Fruit fly (Drosophila melanogaster): ENCODE data around the gene Irp-1A.

Gene Irp-1A

DNA sequence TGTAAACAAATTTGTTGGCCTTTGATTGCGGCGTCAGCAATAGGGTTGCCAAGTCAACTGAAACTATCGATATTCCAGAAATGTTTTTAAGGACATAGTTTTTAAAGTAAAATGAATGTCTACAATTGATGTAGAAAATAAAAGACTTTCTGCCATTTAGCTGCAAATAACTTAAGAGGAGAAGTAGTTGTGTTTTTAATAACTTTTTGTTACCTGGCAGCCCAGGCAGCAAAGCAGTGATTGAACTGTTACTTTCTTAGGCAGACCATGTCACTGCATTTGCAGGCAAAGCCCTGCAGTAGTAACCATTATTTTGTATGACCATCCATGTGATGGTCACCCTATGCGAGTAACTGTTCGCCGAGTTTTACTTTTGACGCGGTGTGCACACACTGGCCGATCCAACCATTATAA is 26.2 kb upstream of the Irp-1A start, which contains the start of the genes rumi, CG7029 and Usp12-46 (continued):
- TF ChIP-seq Sox14 (GFP tag; optimal IDR thresholded peaks at IDR 0.05) (peak; percentile 87), dac (GFP tag; optimal IDR thresholded peaks at IDR 0.05) (no peak), CG6792 (GFP tag; optimal IDR thresholded peaks at IDR 0.05) (no peak), Blimp-1 (GFP tag; optimal IDR thresholded peaks at IDR 0.05) (peak; percentile 31), Sox15 (GFP tag; optimal IDR thresholded peaks at IDR 0.05) (peak; percentile 87), ss (GFP tag; optimal IDR thresholded peaks at IDR 0.05) (no peak), acj6 (GFP tag; optimal IDR thresholded peaks at IDR 0.05) (no peak), CG8119 (GFP tag; IDR thresholded peaks at IDR 0.05) (peak; percentile 65; the same call in 2 of the 3 replicates), Eip93F (GFP tag; optimal IDR thresholded peaks at IDR 0.05) (no peak), CG9139 (GFP tag; optimal IDR thresholded peaks at IDR 0.05) (no peak), salr (GFP tag; optimal IDR thresholded peaks at IDR 0.05) (peak in 1 of 2 experiments; percentile 62), OdsH (GFP tag; optimal IDR thresholded peaks at IDR 0.05) (no peak), CG10631 (GFP tag; optimal IDR thresholded peaks at IDR 0.05) (no peak), topi (GFP tag; optimal IDR thresholded peaks at IDR 0.05) (peak; percentile 84), Eip78C (GFP tag) (peak; percentile 92), Gug (GFP tag; IDR thresholded peaks at IDR 0.05) (peak; percentile 72), Ets21C (GFP tag; optimal IDR thresholded peaks at IDR 0.05) (no peak), CG6854 (GFP tag; optimal IDR thresholded peaks at IDR 0.05) (peak; percentile 1)

DNA sequence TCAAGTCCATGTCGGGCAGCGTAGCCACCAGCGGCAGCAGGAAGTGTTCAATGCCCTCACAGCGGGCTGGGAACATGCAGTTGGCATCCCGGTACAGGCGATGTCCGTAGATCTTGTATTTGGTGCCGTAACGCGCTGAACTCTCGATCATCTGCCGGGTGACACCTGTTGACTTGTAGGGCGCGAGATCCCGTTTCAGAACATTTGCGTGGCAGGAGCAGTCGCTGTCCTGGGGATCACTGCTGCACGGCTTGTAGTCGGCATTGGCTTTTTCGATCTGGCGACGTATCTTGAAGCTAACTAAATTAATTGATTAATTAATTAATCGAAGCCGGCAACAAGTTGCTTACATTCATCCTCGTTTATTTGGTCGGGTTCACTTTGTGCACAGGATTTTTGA is 25.7 kb upstream of the Irp-1A start:
- TF ChIP-seq CG10631 (GFP tag; optimal IDR thresholded peaks at IDR 0.05) (no peak), fkh (GFP tag; optimal IDR thresholded peaks at IDR 0.05) (no peak), eg (GFP tag; IDR thresholded peaks at IDR 0.05) (no peak), CG8119 (GFP tag; IDR thresholded peaks at IDR 0.05) (no peak), Ets21C (GFP tag; optimal IDR thresholded peaks at IDR 0.05) (no peak), cyc (GFP tag; optimal IDR thresholded peaks at IDR 0.05) (no peak), CG6163 (GFP tag; IDR thresholded peaks at IDR 0.05) (no peak), CG3919 (GFP tag; optimal IDR thresholded peaks at IDR 0.05) (no peak), pdm3 (GFP tag; optimal IDR thresholded peaks at IDR 0.05) (no peak), fd59A (GFP tag; optimal IDR thresholded peaks at IDR 0.05) (no peak), Hr39 (GFP tag; optimal IDR thresholded peaks at IDR 0.05) (no peak), Met (GFP tag; optimal IDR thresholded peaks at IDR 0.05) (no peak), fd85E (GFP tag; optimal IDR thresholded peaks at IDR 0.05) (no peak), CG8632 (GFP tag; optimal IDR thresholded peaks at IDR 0.05) (no peak), CG3032 (tag; optimal IDR thresholded peaks at IDR 0.05) (no peak), CG4318 (GFP tag; optimal IDR thresholded peaks at IDR 0.05) (no peak), dac (GFP tag; optimal IDR thresholded peaks at IDR 0.05) (no peak), Gug (GFP tag; IDR thresholded peaks at IDR 0.05) (no peak), CG6276 (GFP tag; optimal IDR thresholded peaks at IDR 0.05) (no peak)

DNA sequence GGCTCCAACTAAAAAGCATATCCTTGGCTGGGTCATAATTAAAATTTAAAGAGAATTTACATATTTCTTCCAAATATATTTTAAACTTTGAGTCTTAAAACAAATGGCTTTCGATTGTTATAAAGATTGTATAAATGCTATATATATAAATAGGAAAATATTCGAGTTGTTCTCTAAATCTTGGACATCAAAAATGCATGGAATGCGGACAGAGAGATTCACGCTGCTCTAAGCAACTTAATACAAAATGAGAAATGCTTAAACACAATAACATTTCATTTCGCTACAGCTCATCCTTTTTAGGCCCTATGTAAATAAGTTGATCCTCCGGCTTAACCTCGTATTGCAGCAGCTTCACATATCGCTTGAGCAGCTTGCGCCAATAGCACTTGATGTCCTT is 24.6 kb upstream of the Irp-1A start, which contains the start of gene CG31139:
Gene CG31139, minus strand, starts transcription at position 101 of the 400 bp plus-strand sequence.
- TF ChIP-seq Smox (GFP tag; optimal IDR thresholded peaks at IDR 0.05) (no peak), CG7368 (GFP tag; optimal IDR thresholded peaks at IDR 0.05) (no peak), Eip93F (GFP tag; optimal IDR thresholded peaks at IDR 0.05) (no peak), Eip78C (GFP tag) (no peak), CG8319 (GFP tag; optimal IDR thresholded peaks at IDR 0.05) (no peak), net (GFP tag; optimal IDR thresholded peaks at IDR 0.05) (no peak), Hr39 (GFP tag; optimal IDR thresholded peaks at IDR 0.05) (no peak), Hr4 (GFP tag; optimal IDR thresholded peaks at IDR 0.05) (no peak), Hr38 (GFP tag; optimal IDR thresholded peaks at IDR 0.05) (no peak), CG31627 (GFP tag; optimal IDR thresholded peaks at IDR 0.05) (no peak), dac (GFP tag; optimal IDR thresholded peaks at IDR 0.05) (no peak), Sox14 (GFP tag; optimal IDR thresholded peaks at IDR 0.05) (no peak), CG4318 (GFP tag; optimal IDR thresholded peaks at IDR 0.05) (no peak), achi (GFP tag; optimal IDR thresholded peaks at IDR 0.05) (no peak)
